Fruit fly (Drosophila melanogaster) whole organism, wandering third instar larva: Measurements from ENCODE around the gene Obp18a.

ENCODE experiments used
- Abd-B ChIP-seq: fragments of >200 bp; optimal IDR thresholded peaks from 2 replicates; lab custom pipeline; 2017; ENCODE audit warnings: missing biosample characterization, missing genetic modification characterization
- CG32264 ChIP-seq: fragments of 200-800 bp; sonication (Bioruptor generic); optimal IDR thresholded peaks from 2 replicates; lab custom pipeline; 2016; ENCODE audit warnings: missing biosample characterization, missing genetic modification characterization
- CG9705 ChIP-seq: fragments of 200-800 bp; sonication (Bioruptor generic); optimal IDR thresholded peaks from 2 replicates; lab custom pipeline; 2018; ENCODE audit warnings: missing biosample characterization, mild to moderate bottlenecking, missing genetic modification characterization
- CrebA ChIP-seq: fragments of 200-800 bp; sonication (Bioruptor generic); optimal IDR thresholded peaks from 2 replicates; lab custom pipeline; 2016; ENCODE audit warnings: missing biosample characterization, mild to moderate bottlenecking, missing genetic modification characterization, borderline replicate concordance
- Dfd ChIP-seq: fragments of >200 bp; optimal IDR thresholded peaks from 2 replicates; lab custom pipeline; 2017; ENCODE audit warnings: missing biosample characterization, missing genetic modification characterization
- Dif ChIP-seq: fragments of 200-275, 200-300 bp; sonication (Bioruptor generic); optimal IDR thresholded peaks from 2 replicates; lab custom pipeline; 2018; ENCODE audit warnings: missing biosample characterization, missing genetic modification characterization; ENCODE audit not compliant: partially characterized antibody
- GATAd ChIP-seq: sonication (Bioruptor generic); optimal IDR thresholded peaks from 2 replicates; lab custom pipeline; 2016; ENCODE audit warnings: missing biosample characterization, missing genetic modification characterization
- HLH106 ChIP-seq: fragments of 200-800 bp; optimal IDR thresholded peaks from 3 replicates; lab custom pipeline; 2019; ENCODE audit warnings: missing biosample characterization, mild to moderate bottlenecking, missing genetic modification characterization, moderate library complexity
- Hnf4 ChIP-seq: fragments of 200-800 bp; sonication (Bioruptor generic); optimal IDR thresholded peaks from 2 replicates; lab custom pipeline; 2016; ENCODE audit warnings: missing biosample characterization, mild to moderate bottlenecking, missing genetic modification characterization
- Hr78 ChIP-seq: fragments of >200 bp; optimal IDR thresholded peaks from 2 replicates; lab custom pipeline; 2017; ENCODE audit warnings: missing biosample characterization, missing genetic modification characterization
- Hr83 ChIP-seq: fragments of 200-300 bp; sonication (Bioruptor generic); optimal IDR thresholded peaks from 2 replicates; lab custom pipeline; 2016; ENCODE audit warnings: missing biosample characterization, mild to moderate bottlenecking, missing genetic modification characterization, moderate library complexity; ENCODE audit not compliant: poor library complexity, severe bottlenecking
- Jra ChIP-seq: sonication (Bioruptor generic); optimal IDR thresholded peaks from 2 replicates; lab custom pipeline; 2016; ENCODE audit warnings: missing biosample characterization, missing genetic modification characterization
- Mio ChIP-seq: sonication (Bioruptor generic); optimal IDR thresholded peaks from 2 replicates; lab custom pipeline; 2016; ENCODE audit warnings: missing biosample characterization, missing genetic modification characterization
- Myc ChIP-seq: fragments of >200 bp; optimal IDR thresholded peaks from 2 replicates; lab custom pipeline; 2017
- N ChIP-seq: fragments of >200 bp; optimal IDR thresholded peaks from 2 replicates; lab custom pipeline; 2018; ENCODE audit warnings: missing biosample characterization, missing external identifiers, missing genetic modification characterization
- OdsH ChIP-seq: fragments of 200-800 bp; sonication (Bioruptor generic); optimal IDR thresholded peaks from 2 replicates; lab custom pipeline; 2016; ENCODE audit warnings: missing biosample characterization, mild to moderate bottlenecking, missing genetic modification characterization
- Rel ChIP-seq, 2 experiments: fragments of 200-800 bp; sonication (Bioruptor generic) in 1 of 2; optimal IDR thresholded peaks; 2 replicates in 1 of 2; 3 replicates in 1 of 2; lab custom pipeline; 2016 to 2019; ENCODE audit warnings: mild to moderate bottlenecking in 2 of 2, missing biosample characterization in 2 of 2, missing genetic modification characterization in 2 of 2, moderate library complexity in 1 of 2
- Sp1 ChIP-seq: fragments of 200-800 bp; sonication (Bioruptor generic); optimal IDR thresholded peaks from 3 replicates; lab custom pipeline; 2019; ENCODE audit warnings: missing biosample characterization, mild to moderate bottlenecking, missing genetic modification characterization, moderate library complexity
- Vsx2 ChIP-seq: fragments of 200-300, 225-300 bp; sonication (Bioruptor generic); optimal IDR thresholded peaks from 2 replicates; lab custom pipeline; 2018; ENCODE audit warnings: missing biosample characterization, missing genetic modification characterization; ENCODE audit not compliant: partially characterized antibody
- br ChIP-seq: fragments of 200-800 bp; sonication (Bioruptor generic); optimal IDR thresholded peaks from 2 replicates; lab custom pipeline; 2016; ENCODE audit warnings: missing biosample characterization, missing genetic modification characterization
- brk ChIP-seq: fragments of 200-800 bp; sonication (Bioruptor generic); optimal IDR thresholded peaks from 2 replicates; lab custom pipeline; 2016; ENCODE audit warnings: missing biosample characterization, mild to moderate bottlenecking, missing genetic modification characterization
- dl ChIP-seq, 2 experiments: fragments of 175-275, 200-275 bp in 1 of 2; fragments of 200-275 bp in 1 of 2; sonication (Bioruptor generic); optimal IDR thresholded peaks; lab custom pipeline; 2018; ENCODE audit warnings: mild to moderate bottlenecking in 2 of 2, missing biosample characterization in 2 of 2, missing genetic modification characterization in 2 of 2, moderate library complexity in 2 of 2; ENCODE audit not compliant: partially characterized antibody in 2 of 2, insufficient read depth in 1 of 2
- dmrt93B ChIP-seq: fragments of 200-800 bp; sonication (Bioruptor generic); optimal IDR thresholded peaks from 2 replicates; lab custom pipeline; 2018; ENCODE audit warnings: missing biosample characterization, mild to moderate bottlenecking, missing genetic modification characterization
- dsf ChIP-seq: sonication (Bioruptor generic); optimal IDR thresholded peaks from 2 replicates; lab custom pipeline; 2016; ENCODE audit warnings: missing biosample characterization, missing genetic modification characterization, borderline replicate concordance
- ey ChIP-seq: fragments of 200-800 bp; sonication (Bioruptor generic); optimal IDR thresholded peaks from 2 replicates; lab custom pipeline; 2016; ENCODE audit warnings: missing biosample characterization, missing genetic modification characterization
- foxo ChIP-seq, 2 experiments: fragments of 200-800 bp; sonication (Bioruptor generic); optimal IDR thresholded peaks; 2 replicates in 1 of 2; 3 replicates in 1 of 2; lab custom pipeline; 2016 to 2017; ENCODE audit warnings: missing biosample characterization in 2 of 2, missing genetic modification characterization in 2 of 2
- fru ChIP-seq: fragments of 200-800 bp; sonication (Bioruptor generic); optimal IDR thresholded peaks from 3 replicates; lab custom pipeline; 2016; ENCODE audit warnings: missing biosample characterization, mild to moderate bottlenecking, missing genetic modification characterization
- h ChIP-seq: fragments of 200-800 bp; sonication (Bioruptor generic); optimal IDR thresholded peaks from 3 replicates; lab custom pipeline; 2016; ENCODE audit warnings: missing biosample characterization, mild to moderate bottlenecking, missing genetic modification characterization
- jim ChIP-seq: fragments of 175-275, 200-325 bp; sonication (Bioruptor generic); optimal IDR thresholded peaks from 2 replicates; lab custom pipeline; 2016; ENCODE audit warnings: missing biosample characterization, mild to moderate bottlenecking, missing genetic modification characterization
- lola ChIP-seq: fragments of >200 bp; optimal IDR thresholded peaks from 2 replicates; lab custom pipeline; 2017; ENCODE audit warnings: missing biosample characterization, missing genetic modification characterization
- pan ChIP-seq: fragments of >200 bp; optimal IDR thresholded peaks from 2 replicates; lab custom pipeline; 2017
- psq ChIP-seq: fragments of 200-800 bp; sonication (Bioruptor generic); optimal IDR thresholded peaks from 3 replicates; lab custom pipeline; 2017; ENCODE audit warnings: missing biosample characterization, mild to moderate bottlenecking, missing genetic modification characterization, moderate library complexity
- rgr ChIP-seq: fragments of 200-800 bp; sonication (Bioruptor generic); optimal IDR thresholded peaks from 3 replicates; lab custom pipeline; 2016; ENCODE audit warnings: missing biosample characterization, mild to moderate bottlenecking, missing genetic modification characterization
- sage ChIP-seq: fragments of 200-800 bp; sonication (Bioruptor generic); optimal IDR thresholded peaks from 2 replicates; lab custom pipeline; 2016; ENCODE audit warnings: missing biosample characterization, mild to moderate bottlenecking, missing genetic modification characterization
- sv ChIP-seq: fragments of 200-800 bp; sonication (Bioruptor generic); optimal IDR thresholded peaks from 3 replicates; lab custom pipeline; 2016; ENCODE audit warnings: missing biosample characterization, missing genetic modification characterization
- tai ChIP-seq: sonication (Bioruptor generic); optimal IDR thresholded peaks from 2 replicates; lab custom pipeline; 2016; ENCODE audit warnings: missing biosample characterization, missing genetic modification characterization
- usp ChIP-seq: fragments of >200 bp; optimal IDR thresholded peaks from 2 replicates; lab custom pipeline; 2017; ENCODE audit warnings: missing biosample characterization, missing genetic modification characterization
- woc ChIP-seq: sonication (Bioruptor generic); optimal IDR thresholded peaks from 2 replicates; lab custom pipeline; 2016; ENCODE audit warnings: missing biosample characterization, mild to moderate bottlenecking, missing genetic modification characterization

The Obp18a gene

dm6 chrX:19159942-19160341, 24.3 kb upstream of the Obp18a start:
- no peak for TF ChIP-seq sage
- TF ChIP-seq dmrt93B (GFP tag; lab: Kevin White, UChicago), result peak; percentile 34
- TF ChIP-seq dsf (GFP tag; lab: Kevin White, UChicago), result no peak
- TF ChIP-seq Sp1 (GFP tag; lab: Kevin White, UChicago), result peak; percentile 83
- no peak for TF ChIP-seq Hr78 (GFP tag; lab: Kevin White, UChicago)
- peak; percentile 41 for TF ChIP-seq h
- no peak for TF ChIP-seq jim (GFP tag; lab: Kevin White, UChicago)
- TF ChIP-seq Rel (GFP tag; optimal IDR thresholded peaks at IDR 0.05; lab: Kevin White, UChicago), result no peak
- TF ChIP-seq Rel (tag; optimal IDR thresholded peaks at IDR 0.05; lab: Kevin White, UChicago), result no peak
- TF ChIP-seq psq (GFP tag; lab: Kevin White, UChicago), result peak; percentile 51
- peak; percentile 23 for TF ChIP-seq CG9705 (GFP tag; lab: Kevin White, UChicago)
- TF ChIP-seq woc (GFP tag; lab: Kevin White, UChicago), result no peak
- TF ChIP-seq br (GFP tag; lab: Kevin White, UChicago), result peak; percentile 3
- TF ChIP-seq Myc (lab: Kevin White, UChicago), result no peak
- TF ChIP-seq lola (GFP tag; lab: Kevin White, UChicago), result no peak
- TF ChIP-seq ey (GFP tag; lab: Kevin White, UChicago), result peak; percentile 41
- no peak for TF ChIP-seq brk (GFP tag; lab: Kevin White, UChicago)
- no peak for TF ChIP-seq pan
- no peak for TF ChIP-seq Vsx2 (GFP tag; lab: Kevin White, UChicago)
- TF ChIP-seq Hr83 (GFP tag; lab: Kevin White, UChicago), result no peak
- peak; percentile 3 for TF ChIP-seq Hnf4 (GFP tag; lab: Kevin White, UChicago)
- no peak for TF ChIP-seq Dfd (GFP tag; lab: Kevin White, UChicago)
- no peak for TF ChIP-seq usp (GFP tag; lab: Kevin White, UChicago)
- no peak for TF ChIP-seq Mio (GFP tag; lab: Kevin White, UChicago)
- peak; percentile 54 for TF ChIP-seq OdsH (GFP tag; lab: Kevin White, UChicago)
- no peak for TF ChIP-seq N (GFP tag; lab: Kevin White, UChicago)
- no peak for TF ChIP-seq Dif (GFP tag; lab: Kevin White, UChicago)
- TF ChIP-seq GATAd (GFP tag; lab: Kevin White, UChicago), result no peak
- no peak for TF ChIP-seq Jra
- TF ChIP-seq CG32264, result no peak
- no peak for TF ChIP-seq CrebA (GFP tag; lab: Kevin White, UChicago)
- TF ChIP-seq fru, result peak; percentile 52
- no peak for TF ChIP-seq dl (GFP tag; optimal IDR thresholded peaks at IDR 0.05; lab: Kevin White, UChicago; ENCODE audit: insufficient read depth in 1 of 2, partially characterized antibody in 2 of 2)
- peak in 1 of 2 experiments; percentile 64 for TF ChIP-seq foxo (GFP tag; optimal IDR thresholded peaks at IDR 0.05; lab: Kevin White, UChicago)
- no peak for TF ChIP-seq Abd-B (GFP tag; lab: Kevin White, UChicago)
- TF ChIP-seq HLH106 (tag; lab: Kevin White, UChicago), result peak; percentile 64
- TF ChIP-seq rgr, result peak; percentile 67
- TF ChIP-seq sv (GFP tag; lab: Kevin White, UChicago), result no peak
- TF ChIP-seq tai, result no peak

- TF ChIP-seq Dfd (GFP tag; lab: Kevin White, UChicago), result peak; percentile 81
- TF ChIP-seq Abd-B (GFP tag; lab: Kevin White, UChicago), result no peak
Measured at dm6 chrX:19158519-19159289, 23.0 kb upstream of the Obp18a start.
